Fruit fly (Drosophila melanogaster) whole organism, embryonic: ENCODE measurements around the gene CG16789.

Source experiments
- CG10321 ChIP-seq: fragments of 200-800 bp; sonication (Bioruptor generic); IDR thresholded peaks from 2 replicates; pipeline ENCODE4 v1.3.6; 2022; ENCODE audit warnings: missing biosample characterization, missing genetic modification characterization
- CG11723 ChIP-seq: fragments of 200-800 bp; sonication (Bioruptor generic); optimal IDR thresholded peaks from 2 replicates; lab custom pipeline; 2017; ENCODE audit warnings: missing biosample characterization, mild to moderate bottlenecking, missing genetic modification characterization
- CG12071 ChIP-seq: fragments of 200-800 bp; sonication (Bioruptor generic); optimal IDR thresholded peaks from 3 replicates; lab custom pipeline; 2018; ENCODE audit warnings: missing biosample characterization, mild to moderate bottlenecking, missing genetic modification characterization
- CG12219 ChIP-seq: fragments of 200-800 bp; sonication (Bioruptor generic); optimal IDR thresholded peaks from 3 replicates; lab custom pipeline; 2018; ENCODE audit warnings: missing biosample characterization, mild to moderate bottlenecking, missing genetic modification characterization
- CG12659 ChIP-seq: fragments of 200-800 bp; sonication (Bioruptor generic); optimal IDR thresholded peaks from 3 replicates; lab custom pipeline; 2017; ENCODE audit warnings: mild to moderate bottlenecking, missing biosample characterization, missing genetic modification reagents, missing genetic modification characterization
- CG14667 ChIP-seq: fragments of 200-800 bp; sonication (Bioruptor generic); IDR thresholded peaks from 2 replicates; pipeline ENCODE4 v1.3.6; 2022; ENCODE audit warnings: missing biosample characterization, missing genetic modification characterization
- CG1832 ChIP-seq: fragments of 200-800 bp; sonication (Bioruptor generic); optimal IDR thresholded peaks from 2 replicates; lab custom pipeline; 2017; ENCODE audit warnings: missing biosample characterization, mild to moderate bottlenecking, missing genetic modification characterization, inconsistent platforms
- CG2202 ChIP-seq: fragments of 200-800 bp; sonication (Bioruptor generic); optimal IDR thresholded peaks from 2 replicates; lab custom pipeline; 2018; ENCODE audit warnings: missing biosample characterization, mild to moderate bottlenecking, missing genetic modification characterization
- CG31388 ChIP-seq: fragments of 200-800 bp; sonication (Bioruptor generic); optimal IDR thresholded peaks from 2 replicates; lab custom pipeline; 2016; ENCODE audit warnings: missing biosample characterization, missing genetic modification characterization
- CG32767 ChIP-seq: fragments of 200-800 bp; sonication (Bioruptor generic); IDR thresholded peaks from 2 replicates; pipeline ENCODE4 v1.3.6; 2022; ENCODE audit warnings: missing biosample characterization, missing genetic modification characterization
- CG4707 ChIP-seq: fragments of 200-800 bp; sonication (Bioruptor generic); optimal IDR thresholded peaks from 2 replicates; lab custom pipeline; 2018; ENCODE audit warnings: missing biosample characterization, mild to moderate bottlenecking, missing genetic modification characterization, moderate library complexity
- CG5245 ChIP-seq: fragments of 200-800 bp; sonication (Bioruptor generic); optimal IDR thresholded peaks from 3 replicates; lab custom pipeline; 2016; ENCODE audit warnings: missing biosample characterization, missing genetic modification characterization
- CG7556 ChIP-seq: fragments of 200-800 bp; sonication (Bioruptor generic); optimal IDR thresholded peaks from 2 replicates; lab custom pipeline; 2017; ENCODE audit warnings: missing biosample characterization, mild to moderate bottlenecking, missing genetic modification characterization
- CG7928 ChIP-seq: fragments of 200-800 bp; sonication (Bioruptor generic); optimal IDR thresholded peaks from 2 replicates; lab custom pipeline; 2017; ENCODE audit warnings: missing biosample characterization, mild to moderate bottlenecking, missing genetic modification characterization
- CG9817 ChIP-seq: fragments of 200-800 bp; sonication (Bioruptor generic); optimal IDR thresholded peaks from 2 replicates; lab custom pipeline; 2018; ENCODE audit warnings: missing biosample characterization, mild to moderate bottlenecking, missing genetic modification characterization, moderate library complexity
- CG9876 ChIP-seq: fragments of 200-800 bp; sonication (Bioruptor generic); optimal IDR thresholded peaks from 2 replicates; lab custom pipeline; 2016; ENCODE audit warnings: missing biosample characterization, missing genetic modification characterization
- Chrac-16 ChIP-seq: fragments of 200-800 bp; sonication (Bioruptor generic); optimal IDR thresholded peaks from 3 replicates; lab custom pipeline; 2016; ENCODE audit warnings: missing biosample characterization, missing genetic modification characterization
- D ChIP-seq, 2 experiments: fragments of 200-800 bp in 1 of 2; fragments of >200 bp in 1 of 2; sonication (Bioruptor generic) in 1 of 2; optimal IDR thresholded peaks; 2 replicates in 1 of 2; 3 replicates in 1 of 2; lab custom pipeline; 2017; ENCODE audit warnings: mild to moderate bottlenecking in 1 of 2, missing biosample characterization in 1 of 2, missing genetic modification characterization in 1 of 2, missing genetic modification reagents in 1 of 2
- D19A ChIP-seq: fragments of 200-800 bp; optimal IDR thresholded peaks from 3 replicates; lab custom pipeline; 2019; ENCODE audit warnings: missing biosample characterization, mild to moderate bottlenecking, missing genetic modification characterization, moderate library complexity
- Dip2 ChIP-seq: fragments of 200-800 bp; sonication (Bioruptor generic); IDR thresholded peaks from 2 replicates; pipeline ENCODE4 v1.3.6; 2022; ENCODE audit warnings: missing biosample characterization, missing genetic modification characterization
- Fer1 ChIP-seq: fragments of 200-800 bp; sonication (Bioruptor generic); optimal IDR thresholded peaks from 2 replicates; lab custom pipeline; 2017; ENCODE audit warnings: missing biosample characterization, mild to moderate bottlenecking, missing genetic modification characterization
- Pdp1 ChIP-seq, 2 experiments: fragments of 200-800 bp; sonication (Bioruptor generic); optimal IDR thresholded peaks; 3 replicates each; lab custom pipeline; 2016; ENCODE audit warnings: missing biosample characterization in 2 of 2, missing genetic modification characterization in 2 of 2, mild to moderate bottlenecking in 1 of 2, moderate library complexity in 1 of 2
- Taf1 ChIP-seq: fragments of 200-800 bp; sonication (Bioruptor generic); IDR thresholded peaks from 2 replicates; pipeline ENCODE4 v1.3.6; 2022; ENCODE audit warnings: missing biosample characterization, missing genetic modification characterization
- Tbp ChIP-seq: fragments of >200 bp; optimal IDR thresholded peaks from 2 replicates; lab custom pipeline; 2018; ENCODE audit warnings: missing biosample characterization, missing genetic modification characterization
- Xbp1 ChIP-seq: fragments of 200-800 bp; sonication (Bioruptor generic); optimal IDR thresholded peaks from 3 replicates; lab custom pipeline; 2016; ENCODE audit warnings: missing biosample characterization, mild to moderate bottlenecking, missing genetic modification characterization
- amos ChIP-seq: fragments of 200-800 bp; sonication (Bioruptor generic); IDR thresholded peaks from 2 replicates; pipeline ENCODE4 v1.3.6; 2022; ENCODE audit warnings: missing biosample characterization, missing genetic modification characterization; ENCODE audit not compliant: partially characterized antibody
- bowl ChIP-seq: fragments of 200-800 bp; sonication (Bioruptor generic); IDR thresholded peaks from 2 replicates; pipeline ENCODE4 v1.3.6; 2022; ENCODE audit warnings: missing biosample characterization, missing genetic modification characterization
- chif ChIP-seq, 2 experiments: fragments of 200-800 bp; sonication (Bioruptor generic); optimal IDR thresholded peaks; 3 replicates each; lab custom pipeline; 2016; ENCODE audit warnings: missing biosample characterization in 2 of 2, missing genetic modification characterization in 2 of 2
- crc ChIP-seq: fragments of 200-800 bp; sonication (Bioruptor generic); optimal IDR thresholded peaks from 2 replicates; lab custom pipeline; 2016; ENCODE audit warnings: missing biosample characterization, missing genetic modification characterization
- dan ChIP-seq: fragments of 200-800 bp; sonication (Bioruptor generic); IDR thresholded peaks from 2 replicates; pipeline ENCODE4 v1.3.6; 2022; ENCODE audit warnings: missing biosample characterization, missing genetic modification characterization
- danr ChIP-seq: fragments of 200-800 bp; sonication (Bioruptor generic); IDR thresholded peaks from 2 replicates; pipeline ENCODE4 v1.3.6; 2022; ENCODE audit warnings: missing biosample characterization, missing genetic modification characterization
- fd3F ChIP-seq: fragments of 200-800 bp; sonication (Bioruptor generic); optimal IDR thresholded peaks from 2 replicates; lab custom pipeline; 2018; ENCODE audit warnings: missing biosample characterization, mild to moderate bottlenecking, missing genetic modification characterization, moderate library complexity
- fru ChIP-seq: fragments of >200 bp; optimal IDR thresholded peaks from 2 replicates; lab custom pipeline; 2017
- gcm2 ChIP-seq: fragments of 200-800 bp; sonication (Bioruptor generic); optimal IDR thresholded peaks from 2 replicates; lab custom pipeline; 2016; ENCODE audit warnings: missing biosample characterization, missing genetic modification characterization
- gsb ChIP-seq: fragments of 200-800 bp; sonication (Bioruptor generic); IDR thresholded peaks from 2 replicates; pipeline ENCODE4 v1.3.6; 2022; ENCODE audit warnings: missing biosample characterization, missing genetic modification characterization
- ham ChIP-seq: fragments of 200-800 bp; sonication (Bioruptor generic); IDR thresholded peaks from 2 replicates; pipeline ENCODE4 v1.3.6; 2022; ENCODE audit warnings: missing biosample characterization, missing genetic modification characterization
- ind ChIP-seq: fragments of 200-800 bp; sonication (Bioruptor generic); optimal IDR thresholded peaks from 3 replicates; lab custom pipeline; 2016; ENCODE audit warnings: missing biosample characterization, missing genetic modification characterization
- kah ChIP-seq: fragments of 200-800 bp; sonication (Bioruptor generic); optimal IDR thresholded peaks from 2 replicates; lab custom pipeline; 2018; ENCODE audit warnings: missing biosample characterization, mild to moderate bottlenecking, missing genetic modification characterization
- knrl ChIP-seq: fragments of 200-800 bp; sonication (Bioruptor generic); IDR thresholded peaks from 3 replicates; pipeline ENCODE4 v1.3.6; 2022; ENCODE audit warnings: missing biosample characterization, missing genetic modification characterization; ENCODE audit not compliant: partially characterized antibody
- maf-S ChIP-seq: fragments of 200-800 bp; sonication (Bioruptor generic); optimal IDR thresholded peaks from 2 replicates; lab custom pipeline; 2016; ENCODE audit warnings: missing biosample characterization, missing genetic modification characterization
- nerfin-2 ChIP-seq: fragments of 200-800 bp; sonication (Bioruptor generic); IDR thresholded peaks from 2 replicates; pipeline ENCODE4 v1.3.6; 2022; ENCODE audit warnings: missing biosample characterization, missing genetic modification characterization; ENCODE audit not compliant: partially characterized antibody
- oc ChIP-seq: fragments of 200-800 bp; sonication (Bioruptor generic); optimal IDR thresholded peaks from 2 replicates; lab custom pipeline; 2018; ENCODE audit warnings: missing biosample characterization, mild to moderate bottlenecking, missing genetic modification characterization, moderate library complexity
- psq ChIP-seq: fragments of 200-800 bp; sonication (Bioruptor generic); optimal IDR thresholded peaks from 2 replicates; lab custom pipeline; 2017; ENCODE audit warnings: missing biosample characterization, missing genetic modification characterization
- rib ChIP-seq: fragments of 200-800 bp; sonication (Bioruptor generic); IDR thresholded peaks from 2 replicates; pipeline ENCODE4 v1.3.6; 2022; ENCODE audit warnings: missing biosample characterization, missing genetic modification characterization
- sens ChIP-seq: fragments of 200-800 bp; sonication (Bioruptor generic); peaks from one replicate; lab custom pipeline; 2016; ENCODE audit warnings: missing biosample characterization, missing genetic modification characterization
- sr ChIP-seq: fragments of 200-800 bp; sonication (Bioruptor generic); IDR thresholded peaks from 3 replicates; pipeline ENCODE4 v1.3.6; 2022; ENCODE audit warnings: missing biosample characterization, missing genetic modification characterization
- stc ChIP-seq: fragments of 200-800 bp; sonication (Bioruptor generic); IDR thresholded peaks from 2 replicates; pipeline ENCODE4 v1.3.6; 2022; ENCODE audit warnings: missing biosample characterization, missing genetic modification characterization
- tap ChIP-seq: fragments of 200-800 bp; optimal IDR thresholded peaks from 3 replicates; lab custom pipeline; 2019; ENCODE audit warnings: missing biosample characterization, mild to moderate bottlenecking, missing genetic modification characterization, moderate library complexity
- trem ChIP-seq: fragments of 200-800 bp; optimal IDR thresholded peaks from 3 replicates; lab custom pipeline; 2019; ENCODE audit warnings: missing biosample characterization, mild to moderate bottlenecking, missing genetic modification characterization, moderate library complexity
- wor ChIP-seq: fragments of 200-800 bp; sonication (Bioruptor generic); IDR thresholded peaks from 2 replicates; pipeline ENCODE4 v1.3.6; 2022; ENCODE audit warnings: missing biosample characterization, missing genetic modification characterization
- yki ChIP-seq: fragments of >200 bp; optimal IDR thresholded peaks from 3 replicates; lab custom pipeline; 2018
- zfh1 ChIP-seq: fragments of 200-800 bp; sonication (Bioruptor generic); IDR thresholded peaks from 3 replicates; pipeline ENCODE4 v1.3.6; 2022; ENCODE audit warnings: missing biosample characterization, missing genetic modification characterization

CG16789 gene

DNA sequence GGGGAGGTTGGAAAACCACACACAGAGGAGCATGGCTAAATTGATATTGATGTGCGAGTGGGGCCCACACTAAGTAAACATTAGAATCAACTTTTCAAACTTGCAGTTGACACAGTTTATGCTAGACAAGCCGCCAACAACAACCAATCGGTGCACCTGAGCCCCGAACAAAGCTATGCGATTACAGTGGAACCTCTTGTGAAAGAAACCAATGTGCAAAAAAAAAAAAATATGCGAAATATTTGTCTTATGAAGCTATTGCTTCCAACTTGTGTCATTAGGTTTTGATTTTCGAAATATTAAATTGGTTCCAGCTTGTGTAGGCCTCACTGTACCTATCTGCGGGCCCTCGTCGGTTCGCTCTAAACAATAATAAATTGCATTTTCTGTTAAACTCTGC lies 52.3 kb downstream of the CG16789 start (continued):
- TF ChIP-seq danr (GFP tag; lab: Robert Waterston, UW) (peak; percentile 67), kah (peak; percentile 51), crc (GFP tag; lab: Kevin White, UChicago) (peak; percentile 26), D (optimal IDR thresholded peaks at IDR 0.05; lab: Kevin White, UChicago) (no peak), D (GFP tag; optimal IDR thresholded peaks at IDR 0.05; lab: Kevin White, UChicago) (peak; percentile 60), ind (GFP tag; lab: Kevin White, UChicago) (peak; percentile 81), CG7928 (GFP tag; lab: Kevin White, UChicago) (no peak), CG10321 (GFP tag; lab: Robert Waterston, UW) (peak; percentile 35; the same call in 1 of the 2 replicates), CG11723 (GFP tag; lab: Kevin White, UChicago) (peak; percentile 56), Fer1 (GFP tag; lab: Kevin White, UChicago) (peak; percentile 50), Chrac-16 (peak; percentile 69), CG12071 (GFP tag; lab: Kevin White, UChicago) (peak; percentile 60), nerfin-2 (GFP tag; lab: Robert Waterston, UW) (no peak), CG7556 (peak; percentile 44), CG31388 (GFP tag; lab: Kevin White, UChicago) (peak; percentile 25), bowl (GFP tag; lab: Robert Waterston, UW) (peak; percentile 65), D19A (tag; lab: Kevin White, UChicago) (peak; percentile 8), tap (tag; lab: Kevin White, UChicago) (peak; percentile 58), knrl (GFP tag; lab: Robert Waterston, UW) (no peak), psq (no peak), dan (no peak), yki (lab: Kevin White, UChicago) (no peak), maf-S (peak; percentile 60), zfh1 (GFP tag; lab: Robert Waterston, UW) (peak; percentile 93), gcm2 (GFP tag; lab: Kevin White, UChicago) (peak; percentile 69), CG32767 (GFP tag; lab: Robert Waterston, UW) (peak; percentile 76), ham (GFP tag; lab: Robert Waterston, UW) (no peak), CG5245 (GFP tag; lab: Kevin White, UChicago) (peak; percentile 79), stc (peak; percentile 77), chif (GFP tag; optimal IDR thresholded peaks at IDR 0.05; lab: Kevin White, UChicago) (peak; percentile 76 to 85), CG12659 (GFP tag; lab: Kevin White, UChicago) (peak; percentile 61), oc (tag; lab: Kevin White, UChicago) (peak; percentile 67), CG4707 (GFP tag; lab: Kevin White, UChicago) (peak; percentile 48), Xbp1 (GFP tag; lab: Kevin White, UChicago) (peak; percentile 82), CG2202 (tag; lab: Kevin White, UChicago) (peak; percentile 45), CG1832 (GFP tag; lab: Kevin White, UChicago) (no peak), fru (lab: Kevin White, UChicago) (no peak), Taf1 (peak; percentile 40; the same call in 1 of the 2 replicates), sens (peak; percentile 95), Tbp (no peak), gsb (GFP tag; lab: Robert Waterston, UW) (no peak), wor (GFP tag; lab: Robert Waterston, UW) (peak; percentile 73), fd3F (peak; percentile 31), trem (tag; lab: Kevin White, UChicago) (peak; percentile 15), rib (GFP tag; lab: Robert Waterston, UW) (no peak), CG9876 (peak; percentile 52), CG9817 (peak; percentile 63), Pdp1 (GFP tag; optimal IDR thresholded peaks at IDR 0.05; lab: Kevin White, UChicago) (peak; percentile 68 to 75), amos (GFP tag; lab: Robert Waterston, UW) (no peak), Dip2 (GFP tag; lab: Robert Waterston, UW) (no peak), CG14667 (GFP tag; lab: Robert Waterston, UW) (peak; percentile 50), sr (GFP tag; lab: Robert Waterston, UW) (no peak; the same call in 2 of the 3 replicates), CG12219 (GFP tag; lab: Kevin White, UChicago) (peak; percentile 69)
